Worm (Caenorhabditis elegans) whole organism, early embryonic: ENCODE results near the gene srr-6.

Experiments
- B0310.2 ChIP-seq: sonication (generic microtip); optimal IDR thresholded peaks from 2 replicates; lab custom pipeline; 2016; ENCODE audit warnings: mild to moderate bottlenecking, missing genetic modification characterization, missing compliant biosample characterization
- F13C5.2 ChIP-seq: sonication (generic microtip); optimal IDR thresholded peaks from 2 replicates; lab custom pipeline; 2017; ENCODE audit warnings: mild to moderate bottlenecking, missing genetic modification characterization, inconsistent platforms, missing compliant biosample characterization
- aly-1 ChIP-seq: sonication (generic microtip); optimal IDR thresholded peaks from 2 replicates; lab custom pipeline; 2016; ENCODE audit warnings: missing genetic modification characterization, missing compliant biosample characterization
- ama-1 ChIP-seq: fragments of 150-350 bp; optimal IDR thresholded peaks from 2 replicates; lab custom pipeline; 2014
- ceh-13 ChIP-seq: fragments of 200-800 bp; sonication (Bioruptor generic); optimal IDR thresholded peaks from 2 replicates; lab custom pipeline; 2018; ENCODE audit warnings: mild to moderate bottlenecking, missing genetic modification characterization, missing compliant biosample characterization
- ceh-36 ChIP-seq: sonication (generic microtip); optimal IDR thresholded peaks from 2 replicates; lab custom pipeline; 2016; ENCODE audit warnings: missing genetic modification characterization, inconsistent platforms, missing compliant biosample characterization
- ets-7 ChIP-seq: sonication (generic microtip); optimal IDR thresholded peaks from 2 replicates; lab custom pipeline; 2016; ENCODE audit warnings: missing genotype, missing genetic modification characterization, missing compliant biosample characterization
- flt-1 ChIP-seq: fragments of 200-800 bp; sonication (Bioruptor generic); IDR thresholded peaks from 2 replicates; pipeline ENCODE4 v1.3.6; 2022; ENCODE audit warnings: missing genetic modification characterization, missing compliant biosample characterization
- hmbx-1 ChIP-seq: sonication (generic microtip); optimal IDR thresholded peaks from 2 replicates; lab custom pipeline; 2016; ENCODE audit warnings: mild to moderate bottlenecking, missing genetic modification characterization, missing compliant biosample characterization
- hmg-4 ChIP-seq: fragments of 200-800 bp; sonication (Bioruptor generic); optimal IDR thresholded peaks from 2 replicates; lab custom pipeline; 2018; ENCODE audit warnings: mild to moderate bottlenecking, missing genetic modification characterization, missing compliant biosample characterization
- hnd-1 ChIP-seq: sonication (generic microtip); optimal IDR thresholded peaks from 2 replicates; lab custom pipeline; 2016; ENCODE audit warnings: missing genetic modification characterization, missing compliant biosample characterization
- pes-1 ChIP-seq: fragments of 200-800 bp; sonication (Bioruptor generic); IDR thresholded peaks from 2 replicates; pipeline ENCODE4 v1.3.6; 2022; ENCODE audit warnings: missing genetic modification reagents, missing genetic modification characterization, missing compliant biosample characterization
- scrt-1 ChIP-seq: fragments of 200-800 bp; sonication (Bioruptor generic); IDR thresholded peaks from 2 replicates; pipeline ENCODE4 v1.3.6; 2022; ENCODE audit warnings: missing genetic modification characterization, missing compliant biosample characterization
- sea-1 ChIP-seq: fragments of 200-800 bp; sonication (Bioruptor generic); conservative IDR thresholded peaks from 2 replicates; pipeline ENCODE4 v1.3.6; 2022; ENCODE audit warnings: missing genetic modification characterization, missing compliant biosample characterization
- tbx-11 ChIP-seq: fragments of 200-800 bp; sonication (Bioruptor generic); IDR thresholded peaks from 2 replicates; pipeline ENCODE4 v1.3.6; 2022; ENCODE audit warnings: missing genetic modification characterization, missing compliant biosample characterization
- tbx-37 ChIP-seq: fragments of 200-800 bp; sonication (Bioruptor generic); conservative IDR thresholded peaks from 2 replicates; pipeline ENCODE4 v1.3.6; 2022; ENCODE audit warnings: missing genetic modification reagents, missing genetic modification characterization, missing compliant biosample characterization
- tra-4 ChIP-seq: sonication (generic microtip); optimal IDR thresholded peaks from 2 replicates; lab custom pipeline; 2017; ENCODE audit warnings: missing genetic modification characterization, missing compliant biosample characterization

Gene srr-6

DNA sequence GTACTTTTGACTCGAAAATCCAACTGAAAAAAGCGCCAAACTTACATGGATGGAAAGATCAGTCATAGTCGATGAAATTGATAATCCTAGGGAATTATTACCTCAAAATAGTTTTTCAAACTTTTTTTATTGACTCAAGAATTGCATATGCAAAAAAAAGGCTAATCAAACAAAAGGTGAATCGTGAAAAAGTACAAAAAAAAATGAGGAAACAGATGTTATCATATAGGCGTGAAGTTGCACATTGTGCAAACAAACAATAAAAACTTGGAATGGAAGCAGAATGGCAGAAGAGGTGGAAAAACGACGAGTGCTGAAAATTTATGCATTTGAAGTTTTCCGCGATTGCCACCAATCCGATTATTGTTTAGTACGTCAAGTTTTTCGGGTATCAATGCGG is 33.5 kb downstream of the srr-6 start, which contains the start of gene exc-14:
TSS of gene exc-14 (minus strand) at position 101 of the 400 bp plus-strand sequence.
- TF ChIP-seq tbx-37 (GFP tag; lab: Robert Waterston, UW) (no peak), tbx-11 (GFP tag; lab: Robert Waterston, UW) (no peak), F13C5.2 (no peak), ceh-13 (GFP tag; lab: Kevin White, UChicago) (no peak), tra-4 (no peak), ceh-36 (tag; lab: Kevin White, UChicago) (no peak), ets-7 (tag; lab: Kevin White, UChicago) (no peak), hmg-4 (GFP tag; lab: Kevin White, UChicago) (no peak), ama-1 (no peak), aly-1 (tag; lab: Kevin White, UChicago) (no peak), sea-1 (no peak), pes-1 (GFP tag; lab: Robert Waterston, UW) (no peak), hnd-1 (no peak), flt-1 (GFP tag; lab: Robert Waterston, UW) (no peak), scrt-1 (GFP tag; lab: Robert Waterston, UW) (no peak), B0310.2 (no peak)

DNA sequence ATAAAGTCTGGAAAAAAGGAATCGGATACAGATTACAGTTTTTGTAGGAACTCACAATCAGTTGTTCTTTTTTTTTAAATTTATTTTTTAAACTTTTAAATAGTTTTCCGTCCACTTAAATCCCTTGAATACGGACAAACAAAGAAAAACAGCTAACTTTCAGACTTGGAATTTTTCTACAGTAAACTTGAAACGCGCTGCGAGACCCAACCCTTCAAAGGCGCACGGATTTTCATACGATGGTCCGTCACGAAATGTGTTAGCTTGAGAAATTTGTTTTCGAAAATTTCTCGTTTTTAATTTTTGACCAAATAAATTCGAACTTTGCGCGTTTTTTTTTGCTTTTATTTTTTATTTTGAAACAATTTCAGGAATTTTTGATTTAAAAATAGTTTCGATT is 34.0 kb downstream of the srr-6 start:
- no peak for TF ChIP-seq ceh-36 (tag; lab: Kevin White, UChicago)
- TF ChIP-seq sea-1 = no peak
- no peak for TF ChIP-seq tbx-37 (GFP tag; lab: Robert Waterston, UW)
- no peak for TF ChIP-seq F13C5.2
- no peak for TF ChIP-seq ets-7 (tag; lab: Kevin White, UChicago)
- no peak for TF ChIP-seq ama-1
- TF ChIP-seq tbx-11 (GFP tag; lab: Robert Waterston, UW) = no peak
- no peak for TF ChIP-seq hnd-1
- TF ChIP-seq hmbx-1 (tag; lab: Kevin White, UChicago) = no peak
- TF ChIP-seq tra-4 = no peak
- no peak for TF ChIP-seq scrt-1 (GFP tag; lab: Robert Waterston, UW)
- no peak for TF ChIP-seq aly-1 (tag; lab: Kevin White, UChicago)
- TF ChIP-seq hmg-4 (GFP tag; lab: Kevin White, UChicago) = no peak
- TF ChIP-seq B0310.2 = no peak
- TF ChIP-seq pes-1 (GFP tag; lab: Robert Waterston, UW) = no peak
- TF ChIP-seq ceh-13 (GFP tag; lab: Kevin White, UChicago) = no peak

ce11 chrV:5047230-5047629 is 34.6 kb downstream of the srr-6 start:
- TF ChIP-seq scrt-1 (GFP tag; lab: Robert Waterston, UW) (peak; percentile 88), sea-1 (peak; percentile 69; the same call in 1 of the 2 replicates), pes-1 (GFP tag; lab: Robert Waterston, UW) (peak; percentile 42; the same call in 1 of the 2 replicates)

DNA sequence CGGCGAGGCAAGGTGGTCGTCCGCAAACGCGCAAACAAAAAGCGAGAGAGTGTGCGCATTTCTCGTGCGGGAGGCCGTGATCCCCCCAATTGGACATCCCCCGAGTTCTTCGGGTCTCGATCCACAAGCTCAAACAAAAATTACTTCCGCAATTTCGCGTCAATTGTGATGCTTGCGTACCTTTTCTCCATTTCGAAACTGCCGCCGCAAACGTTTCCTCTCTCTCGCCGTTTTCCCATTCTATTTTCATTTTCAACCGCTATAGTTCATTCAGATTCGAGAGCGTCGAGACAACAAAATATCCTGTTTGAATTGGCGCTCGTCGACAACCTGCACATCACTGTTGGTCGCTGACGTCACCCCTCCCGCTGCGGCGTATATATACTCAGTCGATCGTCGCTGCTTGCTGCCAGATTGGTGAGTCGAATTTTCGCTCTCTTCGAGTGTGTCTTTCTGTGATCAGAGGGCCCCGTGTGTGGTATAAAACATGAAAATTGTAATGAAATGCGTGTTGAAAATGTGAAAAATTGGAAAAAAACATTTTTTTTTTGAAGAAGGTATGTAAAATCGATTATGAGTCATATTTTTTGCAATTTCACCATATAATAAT is 36.8 kb downstream of the srr-6 start, which contains the start of the genes pqn-51 and K11D12.14:
TSS of gene pqn-51 (plus strand) at position 275 of the 610 bp plus-strand sequence.
TSS of gene K11D12.14 (plus strand) at position 304 of the 610 bp plus-strand sequence.
- 0 out of 2 replicates have a peak, but pooled peaks have one; percentile 32 for TF ChIP-seq pes-1 (GFP tag; lab: Robert Waterston, UW)
- TF ChIP-seq B0310.2 = no peak
- TF ChIP-seq tra-4 = no peak
- peak; percentile 71 for TF ChIP-seq F13C5.2
- no peak for TF ChIP-seq aly-1 (tag; lab: Kevin White, UChicago)
- no peak for TF ChIP-seq ama-1
- peak; percentile 15 for TF ChIP-seq hmg-4 (GFP tag; lab: Kevin White, UChicago)
- TF ChIP-seq hmbx-1 (tag; lab: Kevin White, UChicago) = no peak
- TF ChIP-seq flt-1 (GFP tag; lab: Robert Waterston, UW) = 0 out of 2 replicates have a peak, but pooled peaks have one; percentile 20
- no peak for TF ChIP-seq hnd-1
- TF ChIP-seq tbx-11 (GFP tag; lab: Robert Waterston, UW) = no peak
- TF ChIP-seq scrt-1 (GFP tag; lab: Robert Waterston, UW) = peak; percentile 85
- TF ChIP-seq ceh-36 (tag; lab: Kevin White, UChicago) = no peak
- no peak for TF ChIP-seq sea-1
- TF ChIP-seq ets-7 (tag; lab: Kevin White, UChicago) = no peak
- no peak for TF ChIP-seq ceh-13 (GFP tag; lab: Kevin White, UChicago)
- TF ChIP-seq tbx-37 (GFP tag; lab: Robert Waterston, UW) = no peak

- TF ChIP-seq ceh-36 (tag; lab: Kevin White, UChicago) (no peak), hnd-1 (no peak), pes-1 (GFP tag; lab: Robert Waterston, UW) (no peak), ceh-13 (GFP tag; lab: Kevin White, UChicago) (no peak), tbx-11 (GFP tag; lab: Robert Waterston, UW) (no peak), ama-1 (no peak), B0310.2 (no peak), hmbx-1 (tag; lab: Kevin White, UChicago) (no peak), sea-1 (no peak), flt-1 (GFP tag; lab: Robert Waterston, UW) (no peak), scrt-1 (GFP tag; lab: Robert Waterston, UW) (no peak), aly-1 (tag; lab: Kevin White, UChicago) (no peak), F13C5.2 (no peak), hmg-4 (GFP tag; lab: Kevin White, UChicago) (no peak), tra-4 (no peak), ets-7 (tag; lab: Kevin White, UChicago) (no peak), tbx-37 (GFP tag; lab: Robert Waterston, UW) (no peak)
Measured at ce11 chrV:5050073-5050599, 37.5 kb downstream of the srr-6 start.

ce11 chrV:5052233-5052632 is 39.6 kb downstream of the srr-6 start, which contains the start of gene K11D12.12:
K11D12.12 (plus strand) TSS chrV:5052261.
- no peak for TF ChIP-seq ets-7 (tag; lab: Kevin White, UChicago)

ce11 chrV:5053335-5053734 is 40.7 kb downstream of the srr-6 start, which contains the start of gene cwp-4:
cwp-4 (plus strand) TSS chrV:5053635.
- TF ChIP-seq tbx-11 (GFP tag; lab: Robert Waterston, UW) = no peak
- no peak for TF ChIP-seq B0310.2
- TF ChIP-seq aly-1 (tag; lab: Kevin White, UChicago) = no peak
- no peak for TF ChIP-seq tra-4
- TF ChIP-seq hmg-4 (GFP tag; lab: Kevin White, UChicago) = no peak
- no peak for TF ChIP-seq flt-1 (GFP tag; lab: Robert Waterston, UW)
- no peak for TF ChIP-seq scrt-1 (GFP tag; lab: Robert Waterston, UW)
- no peak for TF ChIP-seq hmbx-1 (tag; lab: Kevin White, UChicago)
- no peak for TF ChIP-seq pes-1 (GFP tag; lab: Robert Waterston, UW)
- TF ChIP-seq ama-1 = no peak
- no peak for TF ChIP-seq ceh-13 (GFP tag; lab: Kevin White, UChicago)
- no peak for TF ChIP-seq ets-7 (tag; lab: Kevin White, UChicago)
- TF ChIP-seq F13C5.2 = no peak
- no peak for TF ChIP-seq hnd-1
- TF ChIP-seq ceh-36 (tag; lab: Kevin White, UChicago) = no peak
- TF ChIP-seq sea-1 = no peak
- TF ChIP-seq tbx-37 (GFP tag; lab: Robert Waterston, UW) = no peak
